Fruit fly (Drosophila melanogaster): ENCODE measurements around the gene gry.
A peak's percentile ranks its signal among the peaks of the same experiment; 100 is the strongest.

Gene gry

dm6 chr3L:3246378-3247129 is 47.7 kb downstream of the gry start:
- TF ChIP-seq CG17801 (GFP tag; optimal IDR thresholded peaks at IDR 0.05; ENCODE audit: partially characterized antibody) = peak; percentile 45

- TF ChIP-seq CG17801 (GFP tag; optimal IDR thresholded peaks at IDR 0.05; ENCODE audit: partially characterized antibody) = no peak
These were observed 48.5 kb downstream of the gry start, which contains the start of gene CG43389 for dm6 chr3L:3247130-3248065. Gene CG43389 (plus strand): TSS chr3L:3248015.

DNA sequence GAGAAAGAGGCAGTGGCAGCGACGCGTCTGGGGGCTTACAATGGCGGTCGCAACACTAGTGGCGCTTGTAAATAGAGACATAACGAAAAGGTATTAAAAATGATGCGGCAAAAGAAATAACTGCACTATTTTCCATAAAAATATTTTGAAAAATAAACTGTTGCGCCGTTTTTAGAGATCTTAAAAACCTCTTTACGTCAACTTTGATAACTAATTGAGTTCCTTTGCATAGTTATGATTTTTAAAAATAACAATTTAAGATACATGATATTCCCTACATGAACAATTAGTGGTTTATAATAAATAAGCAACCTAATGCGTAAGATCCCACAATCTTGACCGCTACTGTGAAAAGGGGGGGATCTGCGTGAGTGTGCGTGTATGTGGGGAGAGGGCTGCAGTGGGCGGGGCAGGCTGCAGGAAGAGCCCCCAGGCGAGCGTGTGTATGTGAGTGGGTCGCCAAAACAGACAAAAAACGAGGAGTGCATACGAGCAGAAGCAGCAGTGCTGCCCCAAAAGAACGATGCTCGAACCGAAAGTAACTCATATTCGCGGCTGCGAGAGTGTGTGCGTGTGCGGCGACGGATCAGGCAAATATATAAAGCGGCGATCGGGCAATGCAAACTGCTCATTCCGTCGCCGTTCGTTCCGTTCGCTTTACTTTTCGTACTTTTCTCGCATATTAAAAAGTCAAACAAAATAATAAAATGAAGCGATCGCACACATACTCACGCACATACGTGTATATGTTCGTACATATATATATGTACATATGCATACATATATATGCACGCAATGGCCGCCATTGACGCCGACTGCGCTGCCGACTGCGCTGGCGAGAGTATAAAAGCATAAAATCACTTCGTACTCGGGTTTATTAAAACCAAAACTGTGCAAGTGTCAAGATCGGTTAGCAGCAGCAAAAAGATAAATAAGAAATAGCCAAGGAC is 50.1 kb downstream of the gry start:
- peak; percentile 42 for TF ChIP-seq CG17801 (GFP tag; optimal IDR thresholded peaks at IDR 0.05; ENCODE audit: partially characterized antibody)

- no peak for TF ChIP-seq CG17801 (GFP tag; optimal IDR thresholded peaks at IDR 0.05; ENCODE audit: partially characterized antibody)
These were observed 50.7 kb downstream of the gry start for dm6 chr3L:3249664-3249996.

- peak; percentile 92 for TF ChIP-seq CG17801 (GFP tag; optimal IDR thresholded peaks at IDR 0.05; ENCODE audit: partially characterized antibody)
These were observed 51.3 kb downstream of the gry start for dm6 chr3L:3249997-3250774.

DNA sequence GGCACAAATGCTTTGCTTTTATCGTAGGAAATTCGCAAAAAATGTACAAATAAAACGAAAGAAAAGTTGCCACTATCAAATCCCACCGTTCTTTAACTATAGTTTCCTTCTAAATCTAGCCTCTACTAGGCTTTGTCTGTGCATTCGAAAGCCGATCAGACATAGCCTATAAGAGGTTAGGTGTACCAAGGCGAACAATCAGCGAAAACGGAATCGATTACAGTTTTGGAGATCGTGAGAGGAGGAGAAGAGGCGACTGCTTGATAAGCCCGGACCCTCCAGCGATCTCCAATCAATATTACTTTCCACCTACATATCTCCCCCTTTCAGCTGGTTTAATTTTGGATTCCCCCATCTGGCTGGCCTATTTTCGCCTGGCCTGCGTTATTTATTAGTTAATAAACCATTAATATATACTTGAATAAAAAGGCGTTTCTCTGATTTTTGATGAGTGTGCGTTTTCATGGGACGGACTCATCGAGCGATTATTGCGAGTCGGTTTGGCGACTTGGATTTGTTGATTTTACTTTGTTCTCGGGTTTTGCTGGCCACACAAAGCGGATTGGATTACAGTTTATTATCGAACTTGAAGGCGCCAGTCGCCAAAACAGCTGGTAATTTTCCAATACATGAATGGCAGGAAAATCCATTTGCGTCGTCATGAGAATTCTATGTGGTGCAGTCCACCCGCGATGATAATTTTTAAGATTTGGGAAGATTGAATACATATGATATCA is 52.2 kb downstream of the gry start:
- TF ChIP-seq CG17801 (GFP tag; optimal IDR thresholded peaks at IDR 0.05; ENCODE audit: partially characterized antibody) = no peak

- no peak for TF ChIP-seq CG17801 (GFP tag; optimal IDR thresholded peaks at IDR 0.05; ENCODE audit: partially characterized antibody)
These were observed 53.0 kb downstream of the gry start for dm6 chr3L:3251659-3252490.

DNA sequence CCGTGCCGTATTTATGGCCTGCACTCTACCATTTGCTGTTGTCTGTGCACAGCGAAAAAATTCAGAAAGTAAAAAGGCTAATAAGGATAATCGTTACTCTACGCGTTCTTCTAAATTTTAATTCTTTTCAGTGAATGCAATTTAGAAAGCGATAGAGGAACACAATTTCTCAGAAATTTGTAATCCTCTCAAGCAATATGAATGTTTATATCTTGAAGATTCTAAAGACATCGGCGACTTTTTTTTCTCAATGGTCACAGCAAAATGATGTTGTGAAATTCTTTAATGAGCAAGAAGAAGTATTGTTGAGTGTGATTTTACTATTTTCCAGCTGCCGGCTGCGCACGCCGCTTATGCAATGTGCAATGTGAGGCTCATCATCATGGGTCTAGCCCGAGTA is 54.0 kb downstream of the gry start:
- TF ChIP-seq CG17801 (GFP tag; optimal IDR thresholded peaks at IDR 0.05; ENCODE audit: partially characterized antibody) = no peak

dm6 chr3L:3253631-3254030 is 54.7 kb downstream of the gry start:
- TF ChIP-seq CG17801 (GFP tag; optimal IDR thresholded peaks at IDR 0.05; ENCODE audit: partially characterized antibody) = no peak

- TF ChIP-seq CG17801 (GFP tag; optimal IDR thresholded peaks at IDR 0.05; ENCODE audit: partially characterized antibody) = no peak
These were observed 58.8 kb downstream of the gry start, which contains the start of gene ckd for dm6 chr3L:3257690-3258089. Gene ckd (plus strand): TSS chr3L:3257878.

- TF ChIP-seq CG17801 (GFP tag; optimal IDR thresholded peaks at IDR 0.05; ENCODE audit: partially characterized antibody) = no peak
These were observed 60.8 kb downstream of the gry start for dm6 chr3L:3259703-3260102.
